Fruit fly (Drosophila melanogaster) whole organism: ENCODE results near the gene CG43074.

Experiments used
- CG8478 ChIP-seq: fragments of >200 bp; optimal IDR thresholded peaks from 2 replicates; lab custom pipeline; 2018; ENCODE audit warnings: inconsistent platforms
- EcR ChIP-seq, 2 experiments: fragments of >200 bp; optimal IDR thresholded peaks; 2 replicates each; lab custom pipeline; 2017; ENCODE audit warnings: missing biosample characterization in 2 of 2, missing genetic modification characterization in 2 of 2, missing genetic modification reagents in 2 of 2
- pan ChIP-seq: fragments of >200 bp; optimal IDR thresholded peaks from 2 replicates; lab custom pipeline; 2017
- psq ChIP-seq: fragments of >200 bp; optimal IDR thresholded peaks from 2 replicates; lab custom pipeline; 2017

- TF ChIP-seq psq (lab: Kevin White, UChicago) (no peak), EcR (GFP tag; optimal IDR thresholded peaks at IDR 0.05; lab: Kevin White, UChicago) (no peak), CG8478 (lab: Kevin White, UChicago) (no peak), pan (lab: Kevin White, UChicago) (no peak)
These were observed 44.9 kb downstream of the CG43074 start for dm6 chr3L:3439598-3439997.
